Worm (Caenorhabditis elegans) whole organism, L1 larva: Measurements from ENCODE around the gene str-193.

Source experiments
- C34B4.2 ChIP-seq: sonication (generic microtip); optimal IDR thresholded peaks from 2 replicates; lab custom pipeline; 2017; ENCODE audit warnings: mild to moderate bottlenecking, missing genetic modification characterization, missing compliant biosample characterization
- Y116A8C.19 ChIP-seq: sonication (generic microtip); optimal IDR thresholded peaks from 2 replicates; lab custom pipeline; 2016; ENCODE audit warnings: missing compliant biosample characterization, missing genetic modification characterization, borderline replicate concordance
- aly-2 ChIP-seq: fragments of 150-350 bp; optimal IDR thresholded peaks from 2 replicates; lab custom pipeline; 2014; ENCODE audit warnings: missing biosample characterization, missing genetic modification characterization
- ceh-82 ChIP-seq, 3 experiments: fragments of 150-350 bp in 1 of 3; sonication (generic microtip) in 2 of 3; optimal IDR thresholded peaks; 2 replicates each; lab custom pipeline; 2014 to 2017; ENCODE audit warnings: missing biosample characterization in 3 of 3, missing genetic modification characterization in 3 of 3
- ceh-88 ChIP-seq: fragments of 200-800 bp; sonication (Bioruptor generic); IDR thresholded peaks from 2 replicates; pipeline ENCODE4 v1.3.6; 2022; ENCODE audit warnings: missing genetic modification characterization, missing compliant biosample characterization
- ceh-90 ChIP-seq: sonication (generic microtip); optimal IDR thresholded peaks from 2 replicates; lab custom pipeline; 2016; ENCODE audit warnings: missing genetic modification characterization, missing compliant biosample characterization
- ces-1 ChIP-seq: fragments of 150-350 bp; optimal IDR thresholded peaks from 2 replicates; lab custom pipeline; 2014; ENCODE audit warnings: missing biosample characterization, missing genetic modification reagents, missing genetic modification characterization
- dsc-1 ChIP-seq: sonication (generic microtip); optimal IDR thresholded peaks from 2 replicates; lab custom pipeline; 2016; ENCODE audit warnings: mild to moderate bottlenecking, missing genetic modification characterization, missing compliant biosample characterization
- efl-3 ChIP-seq: fragments of 200-800 bp; sonication (Bioruptor generic); optimal IDR thresholded peaks from 2 replicates; lab custom pipeline; 2018; ENCODE audit warnings: mild to moderate bottlenecking, missing genetic modification characterization, missing compliant biosample characterization
- fkh-10 ChIP-seq: sonication (generic microtip); optimal IDR thresholded peaks from 2 replicates; lab custom pipeline; 2017; ENCODE audit warnings: missing biosample characterization, missing genetic modification reagents, missing genetic modification characterization
- fkh-4 ChIP-seq: sonication (generic microtip); optimal IDR thresholded peaks from 2 replicates; lab custom pipeline; 2016; ENCODE audit warnings: missing compliant biosample characterization, missing genetic modification characterization, borderline replicate concordance
- fkh-8 ChIP-seq: sonication (generic microtip); optimal IDR thresholded peaks from 2 replicates; lab custom pipeline; 2016; ENCODE audit warnings: mild to moderate bottlenecking, missing genetic modification characterization, missing compliant biosample characterization
- hlh-17 ChIP-seq: fragments of 200-800 bp; sonication (Bioruptor generic); optimal IDR thresholded peaks from 2 replicates; lab custom pipeline; 2018; ENCODE audit warnings: missing genetic modification characterization, mild to moderate bottlenecking, missing compliant biosample characterization, moderate library complexity, borderline replicate concordance
- hlh-4 ChIP-seq: sonication (generic microtip); optimal IDR thresholded peaks from 2 replicates; lab custom pipeline; 2016; ENCODE audit warnings: mild to moderate bottlenecking, missing genetic modification characterization, missing compliant biosample characterization
- irx-1 ChIP-seq: sonication (generic microtip); optimal IDR thresholded peaks from 2 replicates; lab custom pipeline; 2016; ENCODE audit warnings: missing genetic modification characterization, missing compliant biosample characterization
- isw-1 ChIP-seq: fragments of 200-800 bp; sonication (Bioruptor generic); IDR thresholded peaks from 2 replicates; pipeline ENCODE4 v1.3.6; 2022; ENCODE audit warnings: missing genetic modification characterization, missing compliant biosample characterization
- lin-15B ChIP-seq: fragments of 150-350 bp; sonication (generic microtip); optimal IDR thresholded peaks from 3 replicates; lab custom pipeline; 2014; ENCODE audit warnings: missing biosample characterization, missing genetic modification characterization
- lin-39 ChIP-seq: fragments of 150-350 bp; optimal IDR thresholded peaks from 2 replicates; lab custom pipeline; 2014; ENCODE audit warnings: missing biosample characterization, missing genetic modification reagents, missing genetic modification characterization
- lir-3 ChIP-seq: sonication (generic microtip); optimal IDR thresholded peaks from 2 replicates; lab custom pipeline; 2016; ENCODE audit warnings: mild to moderate bottlenecking, missing genetic modification characterization, moderate library complexity, missing compliant biosample characterization; ENCODE audit not compliant: poor library complexity
- mdl-1 ChIP-seq, 2 experiments: fragments of 150-350 bp; optimal IDR thresholded peaks; 2 replicates each; lab custom pipeline; 2014 to 2017; ENCODE audit warnings: missing biosample characterization in 2 of 2, missing genetic modification characterization in 2 of 2, inconsistent platforms in 1 of 2
- mef-2 ChIP-seq: fragments of 150-350 bp; optimal IDR thresholded peaks from 2 replicates; lab custom pipeline; 2014; ENCODE audit warnings: missing biosample characterization, missing genetic modification characterization
- nhr-19 ChIP-seq: fragments of 200-800 bp; sonication (Bioruptor generic); conservative IDR thresholded peaks from 2 replicates; pipeline ENCODE4 v1.3.6; 2022; ENCODE audit warnings: missing genetic modification characterization, missing compliant biosample characterization
- nhr-47 ChIP-seq: sonication (generic microtip); optimal IDR thresholded peaks from 2 replicates; lab custom pipeline; 2016; ENCODE audit warnings: mild to moderate bottlenecking, missing genetic modification characterization, moderate library complexity, missing compliant biosample characterization
- nhr-71 ChIP-seq: sonication (generic microtip); optimal IDR thresholded peaks from 2 replicates; lab custom pipeline; 2016; ENCODE audit warnings: mild to moderate bottlenecking, missing genetic modification characterization, moderate library complexity, missing compliant biosample characterization
- nhr-76 ChIP-seq: sonication (generic microtip); optimal IDR thresholded peaks from 2 replicates; lab custom pipeline; 2017; ENCODE audit warnings: missing biosample characterization, missing genetic modification characterization
- pax-3 ChIP-seq: fragments of 200-800 bp; sonication (Bioruptor generic); optimal IDR thresholded peaks from 2 replicates; lab custom pipeline; 2018; ENCODE audit warnings: mild to moderate bottlenecking, missing genetic modification characterization, moderate library complexity, missing compliant biosample characterization
- snpc-4 ChIP-seq: fragments of 150-350 bp; optimal IDR thresholded peaks from 2 replicates; lab custom pipeline; 2014; ENCODE audit warnings: missing biosample characterization, missing genetic modification characterization
- unc-130 ChIP-seq: fragments of 150-350 bp; optimal IDR thresholded peaks from 2 replicates; lab custom pipeline; 2017; ENCODE audit warnings: missing biosample characterization, missing genetic modification characterization, inconsistent platforms
- unc-30 ChIP-seq: sonication (generic microtip); optimal IDR thresholded peaks from 2 replicates; lab custom pipeline; 2017; ENCODE audit warnings: missing biosample characterization, missing genetic modification characterization
- unc-62 ChIP-seq: fragments of 150-350 bp; optimal IDR thresholded peaks from 2 replicates; lab custom pipeline; 2014; ENCODE audit warnings: missing biosample characterization, missing genetic modification reagents, missing genetic modification characterization
- unc-86 ChIP-seq: sonication (generic microtip); optimal IDR thresholded peaks from 2 replicates; lab custom pipeline; 2016; ENCODE audit warnings: missing genetic modification characterization, missing compliant biosample characterization
- unc-98 ChIP-seq: fragments of 200-800 bp; sonication (Bioruptor generic); IDR thresholded peaks from 2 replicates; pipeline ENCODE4 v1.3.6; 2022; ENCODE audit warnings: missing genetic modification characterization, missing compliant biosample characterization
- vab-15 ChIP-seq: sonication (generic microtip); optimal IDR thresholded peaks from 2 replicates; lab custom pipeline; 2017; ENCODE audit warnings: missing genotype, mild to moderate bottlenecking, missing genetic modification characterization, missing compliant biosample characterization
- ztf-11 ChIP-seq, 2 experiments: sonication (generic microtip); optimal IDR thresholded peaks; 2 replicates each; lab custom pipeline; 2016 to 2017; ENCODE audit warnings: missing genetic modification characterization in 2 of 2, missing biosample characterization in 1 of 2, missing compliant biosample characterization in 1 of 2
- ztf-4 ChIP-seq: fragments of 150-350 bp; optimal IDR thresholded peaks from 2 replicates; lab custom pipeline; 2014; ENCODE audit warnings: missing biosample characterization, missing genetic modification characterization

The str-193 gene

DNA sequence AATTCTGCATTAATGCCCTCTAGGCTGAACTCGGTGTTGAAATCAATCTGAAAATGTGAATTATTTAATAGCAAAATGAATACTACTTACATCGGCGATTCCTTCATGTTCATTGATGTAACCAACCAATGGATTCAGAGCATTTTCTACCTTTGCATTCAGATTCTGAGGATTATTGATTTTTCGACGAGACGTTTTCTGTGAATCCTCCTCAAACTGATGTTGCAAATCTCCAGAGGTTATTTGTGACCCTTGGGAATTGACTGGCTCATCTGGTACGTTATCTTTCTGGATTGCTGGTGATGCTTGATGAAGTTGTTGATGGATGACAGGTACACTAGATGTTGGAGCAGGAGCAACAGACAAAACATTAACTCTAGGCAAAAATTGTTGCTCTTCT, 39.6 kb downstream of the str-193 start:
- no peak for TF ChIP-seq hlh-17 (GFP tag; lab: Kevin White, UChicago)
- no peak for TF ChIP-seq mdl-1 (tag; optimal IDR thresholded peaks at IDR 0.05; lab: Kevin White, UChicago)
- TF ChIP-seq lir-3 (tag; lab: Kevin White, UChicago), result no peak
- no peak for TF ChIP-seq lin-39
- no peak for TF ChIP-seq fkh-10 (GFP tag; lab: Kevin White, UChicago)
- no peak for TF ChIP-seq unc-86 (tag; lab: Kevin White, UChicago)
- no peak for TF ChIP-seq ceh-88
- TF ChIP-seq efl-3 (GFP tag; lab: Kevin White, UChicago), result no peak
- no peak for TF ChIP-seq mef-2 (tag; lab: Kevin White, UChicago)
- no peak for TF ChIP-seq nhr-19 (GFP tag; lab: Robert Waterston, UW)
- TF ChIP-seq ceh-82 (tag; optimal IDR thresholded peaks at IDR 0.05; lab: Kevin White, UChicago), result no peak
- TF ChIP-seq unc-30 (tag; lab: Kevin White, UChicago), result no peak
- TF ChIP-seq, all 84 proteins: peak for 0

DNA sequence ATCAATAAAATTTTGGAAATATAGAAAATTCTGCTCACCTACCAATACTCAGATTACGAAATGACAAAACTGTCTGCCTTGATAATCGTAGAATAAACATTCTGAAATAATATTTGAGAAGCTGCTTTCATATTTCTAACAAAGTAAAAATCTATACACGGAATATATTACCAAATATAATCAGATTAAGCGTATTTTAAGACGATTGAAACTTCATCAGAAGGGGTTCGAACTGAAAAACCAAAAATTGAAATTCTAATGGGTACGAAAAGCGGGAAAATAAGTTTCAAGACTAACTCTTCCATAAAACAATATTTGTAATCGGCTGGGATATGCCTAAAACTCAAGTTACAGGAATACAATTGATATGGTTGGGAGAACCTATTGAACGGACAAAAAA, 42.2 kb downstream of the str-193 start, which contains the start of gene F46B6.4:
Gene F46B6.4 (minus strand): TSS at position 101 of the 400 bp plus-strand sequence.
- no peak for TF ChIP-seq C34B4.2 (tag; lab: Kevin White, UChicago)
- TF ChIP-seq, all 84 proteins: peak for 0

DNA sequence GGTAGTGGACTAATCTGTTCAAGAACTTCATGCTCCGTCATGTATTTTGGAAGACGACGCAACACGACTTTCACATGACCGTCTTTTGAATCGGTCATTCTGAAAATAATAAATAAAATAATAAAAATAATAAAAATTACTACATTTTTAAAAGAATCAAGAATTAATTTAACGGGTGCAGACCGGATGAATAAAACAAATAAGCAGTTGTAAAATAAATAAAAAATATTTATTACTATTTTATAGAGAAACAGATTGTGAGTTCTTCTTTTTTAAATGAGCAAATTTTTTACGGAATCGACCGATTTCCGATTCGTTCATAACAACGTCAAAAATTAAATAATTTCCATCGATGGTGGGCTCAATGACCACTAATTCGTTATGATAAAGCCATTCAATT, 44.0 kb downstream of the str-193 start, which contains the start of gene smg-4:
Gene smg-4 (minus strand): TSS at position 101 of the 400 bp plus-strand sequence.
- TF ChIP-seq unc-130 (no peak), Y116A8C.19 (tag; lab: Kevin White, UChicago) (no peak), lin-39 (no peak), hlh-4 (no peak), fkh-4 (tag; lab: Kevin White, UChicago) (no peak), unc-62 (GFP tag; lab: Kevin White, UChicago) (no peak), nhr-19 (GFP tag; lab: Robert Waterston, UW) (no peak)

DNA sequence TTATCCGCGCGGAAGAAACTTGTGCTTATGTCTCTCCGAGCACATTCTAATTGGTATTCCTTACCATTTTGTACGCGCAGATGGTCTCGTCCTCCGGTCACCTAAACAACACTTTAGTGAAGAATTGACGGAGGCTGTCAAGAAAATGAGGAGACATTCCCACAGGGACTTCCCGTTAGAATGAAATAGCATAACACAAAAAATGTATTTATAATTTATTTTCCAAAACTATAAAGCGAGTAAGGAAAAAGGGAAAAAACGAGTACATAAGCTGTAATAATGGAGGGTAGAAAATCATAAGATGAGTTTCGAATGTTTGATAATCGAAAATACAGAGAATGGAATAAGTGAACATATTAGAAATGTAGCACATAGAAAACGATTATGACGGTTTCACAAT, 45.9 kb downstream of the str-193 start, which contains the start of gene F46B6.12:
Gene F46B6.12 (minus strand): TSS at position 101 of the 400 bp plus-strand sequence.
- TF ChIP-seq unc-98 (GFP tag; lab: Robert Waterston, UW), result no peak
- TF ChIP-seq vab-15, result no peak
- no peak for TF ChIP-seq C34B4.2 (tag; lab: Kevin White, UChicago)
- TF ChIP-seq lin-15B (tag; lab: Kevin White, UChicago), result no peak
- TF ChIP-seq nhr-71 (tag; lab: Kevin White, UChicago), result no peak
- TF ChIP-seq aly-2 (tag; lab: Kevin White, UChicago), result no peak
- no peak for TF ChIP-seq Y116A8C.19 (tag; lab: Kevin White, UChicago)

DNA sequence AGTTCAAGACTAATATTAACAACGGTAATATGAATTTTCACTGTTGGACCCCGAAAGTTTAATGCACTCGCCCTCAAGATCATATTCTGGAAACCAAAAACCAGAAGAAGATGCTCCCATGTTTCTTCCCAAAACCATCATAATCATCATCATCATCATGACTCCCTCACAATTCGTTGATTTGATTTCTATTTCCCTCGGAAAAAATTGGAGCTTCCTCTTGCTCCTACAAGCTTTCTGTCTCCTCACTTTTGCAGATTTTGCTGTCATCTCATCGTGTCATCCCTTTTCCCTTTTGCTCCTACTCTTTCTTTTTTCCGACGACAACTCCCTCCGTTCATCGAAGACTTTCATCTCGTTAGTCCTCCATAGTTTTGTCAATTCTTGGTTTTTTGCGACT, 49.7 kb downstream of the str-193 start, which contains the start of gene F46B6.2:
Gene F46B6.2 (plus strand): TSS at position 316 of the 400 bp plus-strand sequence.
- TF ChIP-seq ces-1 (peak; percentile 99), aly-2 (tag; lab: Kevin White, UChicago) (no peak), fkh-10 (GFP tag; lab: Kevin White, UChicago) (peak; percentile 56)
- TF ChIP-seq, all 84 proteins: peak for 2

DNA sequence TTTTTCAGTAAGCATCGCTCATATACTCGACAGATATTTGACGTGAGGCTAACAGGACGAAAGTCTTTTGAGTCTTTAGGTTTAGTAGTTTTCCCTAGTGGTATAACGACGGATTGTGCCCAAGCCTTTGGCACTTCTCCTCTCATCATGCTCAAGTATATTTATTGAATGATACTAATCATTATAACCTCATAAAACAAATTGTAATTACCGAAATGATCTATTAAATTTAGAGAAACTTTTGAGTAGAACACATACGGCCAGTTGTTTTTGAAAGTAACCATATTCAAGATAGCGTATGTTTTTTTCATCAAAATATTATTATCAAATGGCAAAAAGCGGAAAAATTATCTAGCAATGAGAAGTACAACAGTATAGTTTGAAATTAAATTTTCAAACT, 50.3 kb downstream of the str-193 start:
- TF ChIP-seq snpc-4 (tag; lab: Kevin White, UChicago), result no peak
- TF ChIP-seq ztf-11 (tag; optimal IDR thresholded peaks at IDR 0.05; lab: Kevin White, UChicago), result no peak
- no peak for TF ChIP-seq fkh-4 (tag; lab: Kevin White, UChicago)
- no peak for TF ChIP-seq nhr-47 (tag; lab: Kevin White, UChicago)
- no peak for TF ChIP-seq nhr-71 (tag; lab: Kevin White, UChicago)
- TF ChIP-seq fkh-8 (tag; lab: Kevin White, UChicago), result no peak
- TF ChIP-seq ceh-90 (tag; lab: Kevin White, UChicago), result no peak
- TF ChIP-seq pax-3 (tag; lab: Kevin White, UChicago), result no peak
- no peak for TF ChIP-seq ztf-4 (tag; lab: Kevin White, UChicago)
- TF ChIP-seq isw-1 (GFP tag; lab: Robert Waterston, UW), result no peak
- TF ChIP-seq nhr-19 (GFP tag; lab: Robert Waterston, UW), result no peak
- no peak for TF ChIP-seq irx-1 (tag; lab: Kevin White, UChicago)
- TF ChIP-seq dsc-1 (tag; lab: Kevin White, UChicago), result no peak
- no peak for TF ChIP-seq nhr-76 (tag; lab: Kevin White, UChicago)
